Worm (Caenorhabditis elegans): ENCODE data around the gene Y7A9A.1.
A peak's percentile ranks its signal among the peaks of the same experiment; 100 is the strongest.

DNA sequence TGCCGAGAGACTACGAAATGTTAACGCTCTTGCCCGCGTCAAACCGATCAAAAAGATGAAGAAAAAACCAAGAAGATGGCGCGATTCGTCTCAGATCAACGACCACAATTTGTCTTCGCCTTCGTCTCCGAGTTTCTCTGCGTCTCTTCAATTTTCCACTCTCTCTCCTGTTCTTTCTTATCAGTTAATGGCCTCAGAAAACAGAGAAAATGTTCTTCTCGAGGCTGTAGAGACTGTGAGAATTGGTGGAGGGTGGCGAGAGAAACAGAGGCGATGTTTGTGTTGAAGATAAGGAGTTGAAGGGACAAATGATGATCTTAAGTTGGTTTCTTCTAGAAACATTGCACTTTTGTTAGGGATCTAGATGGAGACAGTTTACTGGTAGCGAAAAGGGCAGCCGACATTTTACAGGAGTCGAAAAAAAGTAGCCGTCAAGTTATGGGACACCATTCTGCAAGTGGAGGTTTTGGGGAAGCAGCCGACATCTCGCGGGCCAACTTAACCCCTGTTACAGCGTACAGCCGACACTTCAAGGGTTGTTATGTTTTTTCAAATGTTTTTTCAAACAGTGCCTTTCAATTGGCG, 15.8 kb upstream of the Y7A9A.1 start:
- no peak for TF ChIP-seq lin-38 (GFP tag; IDR thresholded peaks at IDR 0.05)
- TF ChIP-seq nhr-237 (tag; optimal IDR thresholded peaks at IDR 0.05) = no peak
- TF ChIP-seq pqm-1 (tag; optimal IDR thresholded peaks at IDR 0.05) = peak; percentile 77
- peak; percentile 78 for TF ChIP-seq lin-13 (GFP tag; optimal IDR thresholded peaks at IDR 0.05)
- TF ChIP-seq zag-1 (tag; optimal IDR thresholded peaks at IDR 0.05) = no peak
- no peak for TF ChIP-seq F10B5.3 (tag; optimal IDR thresholded peaks at IDR 0.05)
- TF ChIP-seq Y48G9A.11 (GFP tag; IDR thresholded peaks at IDR 0.05) = no peak
- TF ChIP-seq nhr-25 (tag; optimal IDR thresholded peaks at IDR 0.05; ENCODE audit: borderline replicate concordance, insufficient read depth) = peak; percentile 32
- peak; percentile 95 for TF ChIP-seq dve-1 (tag; optimal IDR thresholded peaks at IDR 0.05; ENCODE audit: insufficient read depth)
- TF ChIP-seq R02D3.7 (tag; optimal IDR thresholded peaks at IDR 0.05) = no peak
- TF ChIP-seq F44E2.7 (GFP tag; IDR thresholded peaks at IDR 0.05) = no peak
- no peak for TF ChIP-seq snpc-1.2 (GFP tag; IDR thresholded peaks at IDR 0.05)
- no peak for TF ChIP-seq aha-1 (tag)

Data from whole organism, L4 larva.